Fruit fly (Drosophila melanogaster): ENCODE measurements around the gene CG17327.

DNA sequence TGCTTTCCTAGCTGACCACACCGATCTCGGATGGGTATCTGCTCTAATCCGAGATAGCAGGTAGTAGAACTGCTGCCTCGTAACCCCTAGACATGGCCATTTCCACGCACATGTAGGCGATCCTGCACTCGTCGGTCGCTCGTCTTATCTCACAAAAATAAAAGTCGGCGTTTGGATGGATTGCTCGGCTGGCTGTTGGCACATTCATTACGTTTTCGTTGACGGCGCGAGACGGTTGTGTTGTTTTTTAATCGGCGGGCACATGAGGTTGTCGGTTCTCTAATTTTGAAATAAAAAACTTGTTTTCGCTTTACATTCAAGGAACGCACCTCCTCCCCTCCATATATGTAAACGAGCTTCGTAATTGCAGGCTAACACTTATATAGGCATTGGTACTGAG lies 34.8 kb upstream of the CG17327 start, which contains the start of gene ry:
- TF ChIP-seq Dll (optimal IDR thresholded peaks at IDR 0.05) (no peak), usp (GFP tag; optimal IDR thresholded peaks at IDR 0.05) (no peak), psq (optimal IDR thresholded peaks at IDR 0.05) (no peak)
